Worm (Caenorhabditis elegans) whole organism, early embryonic: Measurements from ENCODE around the gene srt-40.

Experiments used
- F13C5.2 ChIP-seq: sonication (generic microtip); optimal IDR thresholded peaks from 2 replicates; lab custom pipeline; 2017; ENCODE audit warnings: mild to moderate bottlenecking, missing genetic modification characterization, inconsistent platforms, missing compliant biosample characterization
- aly-1 ChIP-seq: sonication (generic microtip); optimal IDR thresholded peaks from 2 replicates; lab custom pipeline; 2016; ENCODE audit warnings: missing genetic modification characterization, missing compliant biosample characterization
- ama-1 ChIP-seq: fragments of 150-350 bp; optimal IDR thresholded peaks from 2 replicates; lab custom pipeline; 2014
- flt-1 ChIP-seq: fragments of 200-800 bp; sonication (Bioruptor generic); IDR thresholded peaks from 2 replicates; pipeline ENCODE4 v1.3.6; 2022; ENCODE audit warnings: missing genetic modification characterization, missing compliant biosample characterization
- hmg-4 ChIP-seq: fragments of 200-800 bp; sonication (Bioruptor generic); optimal IDR thresholded peaks from 2 replicates; lab custom pipeline; 2018; ENCODE audit warnings: mild to moderate bottlenecking, missing genetic modification characterization, missing compliant biosample characterization
- hnd-1 ChIP-seq: sonication (generic microtip); optimal IDR thresholded peaks from 2 replicates; lab custom pipeline; 2016; ENCODE audit warnings: missing genetic modification characterization, missing compliant biosample characterization
- sea-1 ChIP-seq: fragments of 200-800 bp; sonication (Bioruptor generic); conservative IDR thresholded peaks from 2 replicates; pipeline ENCODE4 v1.3.6; 2022; ENCODE audit warnings: missing genetic modification characterization, missing compliant biosample characterization
- tbx-37 ChIP-seq: fragments of 200-800 bp; sonication (Bioruptor generic); conservative IDR thresholded peaks from 2 replicates; pipeline ENCODE4 v1.3.6; 2022; ENCODE audit warnings: missing genetic modification reagents, missing genetic modification characterization, missing compliant biosample characterization

ce11 chrV:2192117-2192516 lies 14.0 kb downstream of the srt-40 start, which contains the start of gene nhr-13:
- TF ChIP-seq ama-1 (lab: Kevin White, UChicago) = no peak
- no peak for TF ChIP-seq flt-1 (GFP tag; lab: Robert Waterston, UW)
- no peak for TF ChIP-seq F13C5.2 (tag; lab: Kevin White, UChicago)
- no peak for TF ChIP-seq tbx-37 (GFP tag; lab: Robert Waterston, UW)
- TF ChIP-seq hnd-1 (tag; lab: Kevin White, UChicago) = no peak
- TF ChIP-seq hmg-4 (GFP tag; lab: Kevin White, UChicago) = no peak
- TF ChIP-seq sea-1 = no peak
- TF ChIP-seq aly-1 (tag; lab: Kevin White, UChicago) = no peak
